Fruit fly (Drosophila melanogaster): Measurements from ENCODE around the gene CG5478.
A peak's percentile ranks its signal among the peaks of the same experiment; 100 is the strongest.

CG5478 gene

DNA sequence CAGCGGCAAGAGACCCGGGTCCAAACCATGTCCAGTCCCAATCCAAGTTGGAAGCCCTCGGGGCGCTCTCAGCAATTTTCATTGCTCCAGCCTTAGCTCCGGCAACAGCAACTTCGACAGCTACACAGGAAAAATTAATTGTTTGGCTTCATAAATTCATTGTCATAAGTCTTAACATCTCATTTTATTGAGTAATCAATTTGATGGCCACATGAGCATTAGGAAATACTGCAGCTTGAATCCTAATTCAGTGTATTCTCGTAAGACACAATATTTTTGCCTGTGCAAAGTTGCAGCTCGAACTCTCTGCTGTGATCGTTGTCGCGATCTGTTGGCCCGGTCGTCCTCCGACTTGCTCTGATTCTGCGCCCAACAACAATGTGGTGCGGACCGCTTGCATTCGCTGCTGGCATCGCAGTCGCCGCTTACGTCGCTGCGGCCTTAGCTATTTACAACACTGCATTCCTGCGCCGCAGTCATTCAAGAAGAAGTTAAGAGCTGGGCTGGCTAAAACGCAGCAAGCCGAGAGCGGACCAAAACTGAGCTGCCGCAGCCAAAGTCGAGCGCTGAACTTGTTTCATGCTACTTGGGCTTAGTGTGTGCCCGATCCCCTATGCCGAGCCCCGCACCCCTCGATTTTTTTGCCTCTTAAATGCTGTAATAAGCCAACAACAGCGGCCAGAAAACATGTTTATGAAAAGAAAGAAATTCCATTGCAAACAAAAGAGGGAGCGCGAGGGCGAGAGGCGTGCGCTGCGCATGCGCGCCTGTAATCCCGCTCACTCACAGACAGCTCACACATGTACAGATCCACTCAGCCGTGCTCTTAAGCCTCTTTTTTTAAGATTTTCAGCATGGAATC lies 13.9 kb downstream of the CG5478 start (continued):
- TF ChIP-seq ATbp (GFP tag; optimal IDR thresholded peaks at IDR 0.05) (peak; percentile 11), Bdp1 (GFP tag; optimal IDR thresholded peaks at IDR 0.05) (no peak), slp2 (GFP tag; optimal IDR thresholded peaks at IDR 0.05) (no peak), Atf3 (GFP tag; optimal IDR thresholded peaks at IDR 0.05) (no peak), BEAF-32 (GFP tag; optimal IDR thresholded peaks at IDR 0.05) (no peak), C15 (GFP tag; IDR thresholded peaks at IDR 0.05) (no peak), CG18011 (GFP tag; optimal IDR thresholded peaks at IDR 0.05) (no peak), dati (GFP tag; IDR thresholded peaks at IDR 0.05) (no peak), CG11093 (GFP tag; IDR thresholded peaks at IDR 0.05) (0 out of 3 replicates have a peak, but pooled peaks have one; percentile 40), gro (GFP tag; optimal IDR thresholded peaks at IDR 0.05) (no peak), yki (optimal IDR thresholded peaks at IDR 0.05) (no peak), CG2129 (GFP tag; IDR thresholded peaks at IDR 0.05; ENCODE audit: partially characterized antibody) (no peak), lov (optimal IDR thresholded peaks at IDR 0.05) (no peak), lov (GFP tag; IDR thresholded peaks at IDR 0.05) (no peak), Asciz (GFP tag; optimal IDR thresholded peaks at IDR 0.05) (no peak), corto (GFP tag; optimal IDR thresholded peaks at IDR 0.05) (peak; percentile 62), CG15011 (GFP tag; optimal IDR thresholded peaks at IDR 0.05) (no peak), CG8765 (GFP tag; IDR thresholded peaks at IDR 0.05) (no peak), CG6791 (GFP tag; IDR thresholded peaks at IDR 0.05; ENCODE audit: partially characterized antibody) (no peak), CG17186 (GFP tag; optimal IDR thresholded peaks at IDR 0.05) (no peak), HHEX (GFP tag; optimal IDR thresholded peaks at IDR 0.05) (no peak), ind (GFP tag; optimal IDR thresholded peaks at IDR 0.05) (no peak), fd96Cb (tag; optimal IDR thresholded peaks at IDR 0.05) (peak; percentile 34), CG4854 (GFP tag; optimal IDR thresholded peaks at IDR 0.05) (no peak), Dll (GFP tag; IDR thresholded peaks at IDR 0.05; ENCODE audit: partially characterized antibody) (0 out of 4 replicates have a peak, but pooled peaks have one; percentile 26), dmrt11E (tag; optimal IDR thresholded peaks at IDR 0.05) (peak; percentile 68), klu (GFP tag; IDR thresholded peaks at IDR 0.05) (no peak), ac (GFP tag; optimal IDR thresholded peaks at IDR 0.05) (no peak), trh (GFP tag; optimal IDR thresholded peaks at IDR 0.05) (no peak), Opbp (GFP tag; IDR thresholded peaks at IDR 0.05; ENCODE audit: partially characterized antibody) (no peak), CG2199 (GFP tag; IDR thresholded peaks at IDR 0.05) (no peak), CG12942 (GFP tag; optimal IDR thresholded peaks at IDR 0.05) (no peak), ase (GFP tag; IDR thresholded peaks at IDR 0.05) (no peak), jing (GFP tag; optimal IDR thresholded peaks at IDR 0.05) (peak; percentile 13), CG11560 (tag; IDR thresholded peaks at IDR 0.05) (no peak), so (GFP tag; IDR thresholded peaks at IDR 0.05) (no peak), H2.0 (GFP tag; IDR thresholded peaks at IDR 0.05) (no peak), CG16813 (GFP tag; IDR thresholded peaks at IDR 0.05; ENCODE audit: partially characterized antibody) (no peak), CG10431 (GFP tag; optimal IDR thresholded peaks at IDR 0.05) (no peak), insv (GFP tag; optimal IDR thresholded peaks at IDR 0.05) (no peak), CG2116 (GFP tag; optimal IDR thresholded peaks at IDR 0.05) (no peak), Tbp (GFP tag; optimal IDR thresholded peaks at IDR 0.05) (no peak), CG12769 (tag; optimal IDR thresholded peaks at IDR 0.05) (peak; percentile 86), da (GFP tag; optimal IDR thresholded peaks at IDR 0.05) (no peak), CG11504 (tag; optimal IDR thresholded peaks at IDR 0.05) (peak; percentile 25), CG1024 (GFP tag; IDR thresholded peaks at IDR 0.05) (no peak), CG11247 (GFP tag; IDR thresholded peaks at IDR 0.05) (no peak), CG6683 (GFP tag; optimal IDR thresholded peaks at IDR 0.05) (no peak), Pdp1 (GFP tag; optimal IDR thresholded peaks at IDR 0.05) (peak in 1 of 2 experiments; percentile 53)

Data from whole organism, embryonic.